Worm (Caenorhabditis elegans) whole organism, midembryonic: Measurements from ENCODE around the gene glc-1.

ENCODE experiments used
- cog-1 ChIP-seq: sonication (generic microtip); optimal IDR thresholded peaks from 2 replicates; lab custom pipeline; 2016; ENCODE audit warnings: missing genetic modification characterization, missing compliant biosample characterization
- med-1 ChIP-seq: sonication (generic microtip); optimal IDR thresholded peaks from 2 replicates; lab custom pipeline; 2017; ENCODE audit warnings: missing genetic modification characterization, mild to moderate bottlenecking, missing compliant biosample characterization, antibody characterized with exemption, missing genetic modification reagents; ENCODE audit not compliant: insufficient read depth

DNA sequence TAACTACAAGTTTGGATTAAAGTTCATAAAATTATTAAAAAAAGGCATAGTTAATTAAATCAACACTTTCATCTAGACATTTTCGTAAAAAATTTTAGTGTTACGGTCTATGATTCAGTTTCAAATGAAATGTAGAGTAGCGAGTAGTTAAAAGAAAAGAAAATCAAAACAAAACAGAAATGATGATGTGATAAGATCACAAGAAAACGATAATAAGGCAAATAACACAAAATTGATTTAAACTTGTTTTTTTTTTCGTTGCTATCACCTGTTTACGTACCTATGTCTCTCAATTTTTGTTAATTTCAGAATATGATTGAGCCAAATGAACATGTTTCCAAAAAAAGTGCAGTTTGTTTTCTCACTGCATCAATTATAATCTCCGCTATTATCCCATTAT, 10.5 kb downstream of the glc-1 start, which contains the start of the genes F21H7.2 and F21H7.12:
- TF ChIP-seq med-1 (GFP tag; lab: Kevin White, UChicago) (no peak), cog-1 (no peak)
